Worm (Caenorhabditis elegans) whole organism, late embryonic: Measurements from ENCODE around the gene ZK1290.13.

Experiments used
- C38D4.7 ChIP-seq: fragments of 200-800 bp; sonication (Bioruptor generic); optimal IDR thresholded peaks from 2 replicates; lab custom pipeline; 2018; ENCODE audit warnings: mild to moderate bottlenecking, missing genetic modification characterization, moderate library complexity, missing compliant biosample characterization
- ama-1 ChIP-seq: fragments of 150-350 bp; optimal IDR thresholded peaks from 2 replicates; lab custom pipeline; 2014
- ceh-30 ChIP-seq: fragments of 150-350 bp; optimal IDR thresholded peaks from 2 replicates; lab custom pipeline; 2014; ENCODE audit warnings: missing biosample characterization, missing genetic modification characterization
- ceh-31 ChIP-seq: sonication (generic microtip); optimal IDR thresholded peaks from 2 replicates; lab custom pipeline; 2016; ENCODE audit warnings: missing genetic modification characterization, missing compliant biosample characterization
- ceh-48 ChIP-seq: sonication (generic microtip); optimal IDR thresholded peaks from 2 replicates; lab custom pipeline; 2016; ENCODE audit warnings: missing genetic modification characterization, inconsistent platforms, missing compliant biosample characterization
- ceh-9 ChIP-seq: sonication (generic microtip); optimal IDR thresholded peaks from 2 replicates; lab custom pipeline; 2016; ENCODE audit warnings: mild to moderate bottlenecking, missing genetic modification characterization, inconsistent platforms, missing compliant biosample characterization
- dve-1 ChIP-seq: sonication (generic microtip); optimal IDR thresholded peaks from 2 replicates; lab custom pipeline; 2017; ENCODE audit warnings: antibody characterized with exemption, mild to moderate bottlenecking, missing genetic modification characterization, missing compliant biosample characterization
- ets-4 ChIP-seq: sonication (generic microtip); optimal IDR thresholded peaks from 2 replicates; lab custom pipeline; 2016; ENCODE audit warnings: missing genetic modification characterization, missing compliant biosample characterization
- hlh-13 ChIP-seq: fragments of 200-800 bp; sonication (Bioruptor generic); optimal IDR thresholded peaks from 2 replicates; lab custom pipeline; 2018; ENCODE audit warnings: mild to moderate bottlenecking, missing genetic modification characterization, missing compliant biosample characterization
- nfya-1 ChIP-seq: sonication (generic microtip); optimal IDR thresholded peaks from 2 replicates; lab custom pipeline; 2017; ENCODE audit warnings: missing genetic modification characterization, mild to moderate bottlenecking, missing compliant biosample characterization, antibody characterized with exemption, moderate library complexity
- pqm-1 ChIP-seq: sonication (generic microtip); optimal IDR thresholded peaks from 2 replicates; lab custom pipeline; 2016; ENCODE audit warnings: missing genetic modification characterization, missing compliant biosample characterization
- unc-86 ChIP-seq: sonication (generic microtip); optimal IDR thresholded peaks from 2 replicates; lab custom pipeline; 2016; ENCODE audit warnings: missing genetic modification characterization, missing compliant biosample characterization

DNA sequence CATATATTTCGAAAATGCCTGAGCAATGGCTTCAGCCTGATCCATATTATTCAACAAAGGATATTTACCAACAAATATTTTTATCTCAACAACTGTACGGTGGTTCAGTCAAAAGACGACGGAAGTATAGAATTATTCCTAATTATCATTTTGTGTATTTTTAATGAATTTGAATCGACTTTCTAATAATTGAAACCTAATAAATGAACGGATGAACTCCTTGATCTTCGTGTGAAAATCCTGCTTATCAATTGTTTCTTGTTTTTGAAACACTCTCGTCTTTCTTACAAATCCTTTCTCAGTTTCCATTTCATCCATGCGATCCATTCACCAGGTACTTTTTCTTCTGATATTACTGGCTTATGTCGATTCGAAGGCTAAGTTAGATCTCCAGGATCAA is 40.8 kb downstream of the ZK1290.13 start, which contains the start of gene F35D2.1:
- TF ChIP-seq unc-86 (tag; lab: Kevin White, UChicago) = no peak
- TF ChIP-seq dve-1 (tag; lab: Kevin White, UChicago) = no peak
- no peak for TF ChIP-seq pqm-1 (tag; lab: Kevin White, UChicago)
- no peak for TF ChIP-seq ets-4
- no peak for TF ChIP-seq ama-1 (lab: Kevin White, UChicago)
- TF ChIP-seq ceh-30 = no peak
- TF ChIP-seq hlh-13 (GFP tag; lab: Kevin White, UChicago) = no peak
- TF ChIP-seq ceh-31 (tag; lab: Kevin White, UChicago) = no peak
- TF ChIP-seq nfya-1 (tag; lab: Kevin White, UChicago) = no peak
- TF ChIP-seq C38D4.7 (GFP tag; lab: Kevin White, UChicago) = no peak
- no peak for TF ChIP-seq ceh-9
- TF ChIP-seq ceh-48 (tag; lab: Kevin White, UChicago) = no peak
